Worm (Caenorhabditis elegans): ENCODE data around the gene ser-2.

DNA sequence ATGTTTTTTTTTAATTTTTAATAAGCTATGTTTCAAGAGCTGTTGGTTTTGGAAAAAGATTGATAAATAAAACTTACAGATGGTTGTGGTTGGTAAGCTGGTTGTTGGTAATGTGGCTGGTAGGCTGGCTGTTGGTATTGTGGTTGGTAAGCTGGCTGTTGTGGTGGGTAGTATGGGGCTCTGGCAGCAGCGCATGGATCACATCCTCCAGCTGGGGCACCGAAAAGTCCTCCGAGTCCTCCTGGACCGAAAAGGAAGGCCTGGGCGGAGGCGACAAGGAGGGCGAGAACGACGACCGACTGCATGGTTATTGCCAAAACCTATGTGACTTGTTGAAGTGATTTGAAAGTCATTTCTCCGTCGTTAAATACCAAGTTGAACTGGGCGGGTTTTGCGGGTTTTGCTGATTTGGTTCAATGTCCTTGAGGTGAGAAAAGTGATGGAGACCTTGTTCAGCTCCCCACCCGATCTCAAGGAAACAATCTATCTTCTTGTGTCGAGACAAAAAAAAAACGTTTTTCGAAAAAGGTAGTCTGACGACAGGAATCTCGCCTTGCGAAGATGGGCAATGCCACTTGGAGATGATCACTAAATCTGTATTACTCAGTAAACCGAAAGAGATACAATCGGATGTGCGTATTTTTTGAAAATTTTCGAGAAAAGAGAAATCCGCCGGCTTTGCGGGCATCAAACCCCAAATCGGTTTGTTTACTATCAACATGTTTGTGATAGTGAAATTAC is 42.6 kb downstream of the ser-2 start, which contains the start of gene F46F2.3:
- TF ChIP-seq fos-1 (tag; optimal IDR thresholded peaks at IDR 0.05) = no peak
- TF ChIP-seq snpc-4 (tag; optimal IDR thresholded peaks at IDR 0.05) = no peak
- peak; percentile 41 for TF ChIP-seq mep-1 (tag; optimal IDR thresholded peaks at IDR 0.05)

Data from whole organism, L1 larva.